Worm (Caenorhabditis elegans) whole organism, L1 larva: ENCODE measurements around the gene math-28.

Experiments used
- C04F5.9 ChIP-seq: sonication (generic microtip); optimal IDR thresholded peaks from 2 replicates; lab custom pipeline; 2016; ENCODE audit warnings: missing genetic modification characterization, missing compliant biosample characterization
- C16A3.4 ChIP-seq: fragments of 150-350 bp; optimal IDR thresholded peaks from 2 replicates; lab custom pipeline; 2014; ENCODE audit warnings: missing biosample characterization, missing genetic modification characterization
- Y116A8C.19 ChIP-seq: sonication (generic microtip); optimal IDR thresholded peaks from 2 replicates; lab custom pipeline; 2016; ENCODE audit warnings: missing compliant biosample characterization, missing genetic modification characterization, borderline replicate concordance
- aha-1 ChIP-seq: fragments of 150-350 bp; optimal IDR thresholded peaks from 2 replicates; lab custom pipeline; 2014; ENCODE audit warnings: missing biosample characterization, missing genetic modification characterization
- aly-2 ChIP-seq: fragments of 150-350 bp; optimal IDR thresholded peaks from 2 replicates; lab custom pipeline; 2014; ENCODE audit warnings: missing biosample characterization, missing genetic modification characterization
- efl-3 ChIP-seq: fragments of 200-800 bp; sonication (Bioruptor generic); optimal IDR thresholded peaks from 2 replicates; lab custom pipeline; 2018; ENCODE audit warnings: mild to moderate bottlenecking, missing genetic modification characterization, missing compliant biosample characterization
- ets-5 ChIP-seq: fragments of 200-800 bp; sonication (Bioruptor generic); IDR thresholded peaks from 2 replicates; pipeline ENCODE4 v1.3.6; 2022; ENCODE audit warnings: missing genetic modification characterization, missing compliant biosample characterization
- fkh-10 ChIP-seq: sonication (generic microtip); optimal IDR thresholded peaks from 2 replicates; lab custom pipeline; 2017; ENCODE audit warnings: missing biosample characterization, missing genetic modification reagents, missing genetic modification characterization
- nhr-12 ChIP-seq: sonication (generic microtip); optimal IDR thresholded peaks from 2 replicates; lab custom pipeline; 2017; ENCODE audit warnings: missing biosample characterization, missing genetic modification characterization
- nhr-237 ChIP-seq: fragments of 150-350 bp; optimal IDR thresholded peaks from 2 replicates; lab custom pipeline; 2014; ENCODE audit warnings: missing biosample characterization, missing genetic modification characterization
- tbx-2 ChIP-seq: sonication (generic microtip); optimal IDR thresholded peaks from 2 replicates; lab custom pipeline; 2016; ENCODE audit warnings: missing genetic modification characterization, missing compliant biosample characterization
- unc-130 ChIP-seq: fragments of 150-350 bp; optimal IDR thresholded peaks from 2 replicates; lab custom pipeline; 2017; ENCODE audit warnings: missing biosample characterization, missing genetic modification characterization, inconsistent platforms
- unc-62 ChIP-seq: fragments of 150-350 bp; optimal IDR thresholded peaks from 2 replicates; lab custom pipeline; 2014; ENCODE audit warnings: missing biosample characterization, missing genetic modification reagents, missing genetic modification characterization

- no peak for TF ChIP-seq tbx-2 (tag; lab: Kevin White, UChicago)
- no peak for TF ChIP-seq aha-1 (tag; lab: Kevin White, UChicago)
- TF ChIP-seq nhr-237 (tag; lab: Kevin White, UChicago): no peak
- no peak for TF ChIP-seq unc-62 (GFP tag; lab: Kevin White, UChicago)
- no peak for TF ChIP-seq unc-130 (tag; lab: Kevin White, UChicago)
- no peak for TF ChIP-seq Y116A8C.19 (tag; lab: Kevin White, UChicago)
- TF ChIP-seq efl-3 (GFP tag; lab: Kevin White, UChicago): no peak
- no peak for TF ChIP-seq ets-5 (GFP tag; lab: Robert Waterston, UW)
- TF ChIP-seq fkh-10 (GFP tag; lab: Kevin White, UChicago): no peak
- no peak for TF ChIP-seq nhr-12 (tag; lab: Kevin White, UChicago)
- TF ChIP-seq aly-2 (tag; lab: Kevin White, UChicago): no peak
- no peak for TF ChIP-seq C16A3.4 (tag; lab: Kevin White, UChicago)
- no peak for TF ChIP-seq C04F5.9 (tag; lab: Kevin White, UChicago)
These were observed 24.3 kb upstream of the math-28 start, which contains the start of the genes irld-9 and irld-33 for ce11 chrII:1738844-1739243.
